Worm (Caenorhabditis elegans) whole organism, L4 larva: ENCODE data around the gene sre-33.

Experiments
- F10B5.3 ChIP-seq: sonication (generic microtip); optimal IDR thresholded peaks from 2 replicates; lab custom pipeline; 2016; ENCODE audit warnings: mild to moderate bottlenecking, missing genetic modification characterization, missing compliant biosample characterization
- F26F4.8 ChIP-seq: fragments of 200-800 bp; sonication (Bioruptor generic); conservative IDR thresholded peaks from 2 replicates; pipeline ENCODE4 v1.3.6; 2022; ENCODE audit warnings: missing genetic modification characterization, missing compliant biosample characterization
- F49E8.2 ChIP-seq: sonication (generic microtip); optimal IDR thresholded peaks from 2 replicates; lab custom pipeline; 2016; ENCODE audit warnings: missing compliant biosample characterization, mild to moderate bottlenecking, missing genetic modification characterization, borderline replicate concordance
- R02D3.7 ChIP-seq: fragments of 150-350 bp; sonication (generic microtip); optimal IDR thresholded peaks from 3 replicates; lab custom pipeline; 2014; ENCODE audit warnings: missing biosample characterization, missing genetic modification characterization
- T26A8.4 ChIP-seq: fragments of 200-800 bp; sonication (Bioruptor generic); IDR thresholded peaks from 2 replicates; pipeline ENCODE4 v1.3.6; 2022; ENCODE audit warnings: missing genetic modification characterization, missing compliant biosample characterization
- Y105C5A.15 ChIP-seq: fragments of 200-800 bp; sonication (Bioruptor generic); IDR thresholded peaks from 2 replicates; pipeline ENCODE4 v1.3.6; 2022; ENCODE audit warnings: missing genetic modification characterization, missing compliant biosample characterization
- Y5F2A.4 ChIP-seq: fragments of 200-800 bp; sonication (Bioruptor generic); optimal IDR thresholded peaks from 2 replicates; lab custom pipeline; 2018; ENCODE audit warnings: mild to moderate bottlenecking, missing genetic modification characterization, missing compliant biosample characterization
- ZK337.2 ChIP-seq: fragments of 200-800 bp; sonication (Bioruptor generic); IDR thresholded peaks from 2 replicates; pipeline ENCODE4 v1.3.6; 2022; ENCODE audit warnings: missing genetic modification reagents, missing genetic modification characterization, missing compliant biosample characterization
- aly-2 ChIP-seq: sonication (generic microtip); optimal IDR thresholded peaks from 2 replicates; lab custom pipeline; 2018; ENCODE audit warnings: missing biosample characterization, missing genetic modification characterization
- arid-1 ChIP-seq: fragments of 200-800 bp; sonication (Bioruptor generic); conservative IDR thresholded peaks from 2 replicates; pipeline ENCODE4 v1.3.6; 2022; ENCODE audit warnings: missing genetic modification reagents, missing genetic modification characterization, missing compliant biosample characterization
- ceh-62 ChIP-seq: sonication (generic microtip); optimal IDR thresholded peaks from 2 replicates; lab custom pipeline; 2017; ENCODE audit warnings: missing biosample characterization, missing genetic modification characterization
- cey-2 ChIP-seq: sonication (generic microtip); optimal IDR thresholded peaks from 3 replicates; lab custom pipeline; 2017; ENCODE audit warnings: missing genetic modification characterization, mild to moderate bottlenecking, missing compliant biosample characterization, antibody characterized with exemption, borderline replicate concordance; ENCODE audit not compliant: insufficient read depth
- dmd-9 ChIP-seq: fragments of 200-800 bp; sonication (Bioruptor generic); IDR thresholded peaks from 2 replicates; pipeline ENCODE4 v1.3.6; 2022; ENCODE audit warnings: missing genetic modification reagents, missing genetic modification characterization, missing compliant biosample characterization
- duxl-1 ChIP-seq: sonication (generic microtip); optimal IDR thresholded peaks from 2 replicates; lab custom pipeline; 2016; ENCODE audit warnings: mild to moderate bottlenecking, missing genetic modification characterization, moderate library complexity, missing compliant biosample characterization; ENCODE audit not compliant: poor library complexity
- dve-1 ChIP-seq: sonication (generic microtip); optimal IDR thresholded peaks from 2 replicates; lab custom pipeline; 2017; ENCODE audit warnings: antibody characterized with exemption, mild to moderate bottlenecking, missing genetic modification characterization, missing compliant biosample characterization; ENCODE audit not compliant: insufficient read depth
- fos-1 ChIP-seq: fragments of 150-350 bp; optimal IDR thresholded peaks from 2 replicates; lab custom pipeline; 2014; ENCODE audit warnings: missing biosample characterization, missing genetic modification characterization
- gei-8 ChIP-seq: fragments of 200-800 bp; sonication (Bioruptor generic); optimal IDR thresholded peaks from 2 replicates; lab custom pipeline; 2018; ENCODE audit warnings: mild to moderate bottlenecking, missing genetic modification characterization, missing compliant biosample characterization
- jun-1 ChIP-seq: fragments of 150-350 bp; optimal IDR thresholded peaks from 2 replicates; lab custom pipeline; 2014; ENCODE audit warnings: missing biosample characterization, missing genetic modification reagents, missing genetic modification characterization
- lim-7 ChIP-seq: fragments of 200-800 bp; sonication (Bioruptor generic); IDR thresholded peaks from 2 replicates; pipeline ENCODE4 v1.3.6; 2022; ENCODE audit warnings: missing genetic modification characterization, missing compliant biosample characterization
- lin-1 ChIP-seq: fragments of 200-800 bp; sonication (Bioruptor generic); IDR thresholded peaks from 2 replicates; pipeline ENCODE4 v1.3.6; 2022; ENCODE audit warnings: missing genetic modification reagents, missing genetic modification characterization, missing compliant biosample characterization
- lin-29 ChIP-seq: fragments of 200-800 bp; sonication (Bioruptor generic); IDR thresholded peaks from 2 replicates; pipeline ENCODE4 v1.3.6; 2022; ENCODE audit warnings: missing genetic modification reagents, missing genetic modification characterization, missing compliant biosample characterization
- lsy-2 ChIP-seq, 2 experiments: fragments of 150-350 bp in 1 of 2; sonication (generic microtip) in 1 of 2; optimal IDR thresholded peaks; 2 replicates each; lab custom pipeline; 2014 to 2017; ENCODE audit warnings: missing biosample characterization in 2 of 2, missing genetic modification characterization in 2 of 2
- mep-1 ChIP-seq: fragments of 150-350 bp; sonication (generic microtip); optimal IDR thresholded peaks from 3 replicates; lab custom pipeline; 2014; ENCODE audit warnings: missing biosample characterization, missing genetic modification characterization
- mes-2 ChIP-seq: sonication (generic microtip); optimal IDR thresholded peaks from 2 replicates; lab custom pipeline; 2016; ENCODE audit warnings: missing genotype, mild to moderate bottlenecking, missing genetic modification characterization, missing compliant biosample characterization; ENCODE audit not compliant: poor library complexity, severe bottlenecking
- mxl-2 ChIP-seq: fragments of 200-800 bp; sonication (Bioruptor generic); conservative IDR thresholded peaks from 2 replicates; pipeline ENCODE4 v1.3.6; 2022; ENCODE audit warnings: missing genetic modification reagents, missing genetic modification characterization, missing compliant biosample characterization
- nhr-10 ChIP-seq: fragments of 150-350 bp; optimal IDR thresholded peaks from 2 replicates; lab custom pipeline; 2014; ENCODE audit warnings: missing biosample characterization, missing genetic modification characterization
- nhr-102 ChIP-seq: sonication (generic microtip); optimal IDR thresholded peaks from 2 replicates; lab custom pipeline; 2016; ENCODE audit warnings: mild to moderate bottlenecking, missing genetic modification characterization, moderate library complexity, missing compliant biosample characterization
- nhr-42 ChIP-seq: fragments of 200-800 bp; sonication (Bioruptor generic); IDR thresholded peaks from 2 replicates; pipeline ENCODE4 v1.3.6; 2022; ENCODE audit warnings: missing genetic modification characterization, missing compliant biosample characterization
- nhr-6 ChIP-seq: fragments of 150-350 bp; optimal IDR thresholded peaks from 2 replicates; lab custom pipeline; 2014; ENCODE audit warnings: missing biosample characterization, missing genetic modification characterization
- rbr-2 ChIP-seq: sonication (generic microtip); optimal IDR thresholded peaks from 2 replicates; lab custom pipeline; 2016; ENCODE audit warnings: missing genotype, missing genetic modification characterization, missing compliant biosample characterization
- spr-1 ChIP-seq: sonication (generic microtip); optimal IDR thresholded peaks from 2 replicates; lab custom pipeline; 2016; ENCODE audit warnings: mild to moderate bottlenecking, missing genetic modification characterization, missing compliant biosample characterization
- spr-3 ChIP-seq: fragments of 200-800 bp; sonication (Bioruptor generic); optimal IDR thresholded peaks from 2 replicates; lab custom pipeline; 2018; ENCODE audit warnings: mild to moderate bottlenecking, missing genetic modification characterization, missing compliant biosample characterization
- tag-97 ChIP-seq: fragments of 200-800 bp; sonication (Bioruptor generic); IDR thresholded peaks from 2 replicates; pipeline ENCODE4 v1.3.6; 2022; ENCODE audit warnings: missing genetic modification characterization, missing compliant biosample characterization
- tra-1 ChIP-seq: fragments of 200-800 bp; sonication (Bioruptor generic); IDR thresholded peaks from 2 replicates; pipeline ENCODE4 v1.3.6; 2022; ENCODE audit warnings: missing genetic modification reagents, missing genetic modification characterization, missing compliant biosample characterization
- unc-39 ChIP-seq: sonication (generic microtip); optimal IDR thresholded peaks from 2 replicates; lab custom pipeline; 2017; ENCODE audit warnings: missing biosample characterization, missing genetic modification characterization
- vab-7 ChIP-seq: fragments of 200-800 bp; sonication (Bioruptor generic); IDR thresholded peaks from 2 replicates; pipeline ENCODE4 v1.3.6; 2022; ENCODE audit warnings: missing genetic modification reagents, missing genetic modification characterization, missing compliant biosample characterization
- zfp-3 ChIP-seq: fragments of 200-800 bp; sonication (Bioruptor generic); conservative IDR thresholded peaks from 2 replicates; pipeline ENCODE4 v1.3.6; 2022; ENCODE audit warnings: missing genetic modification reagents, missing genetic modification characterization, missing compliant biosample characterization
- zip-2 ChIP-seq: fragments of 150-350 bp; optimal IDR thresholded peaks from 2 replicates; lab custom pipeline; 2014; ENCODE audit warnings: missing biosample characterization, missing genetic modification characterization
- ztf-7 ChIP-seq: fragments of 150-350 bp; optimal IDR thresholded peaks from 2 replicates; lab custom pipeline; 2014; ENCODE audit warnings: missing biosample characterization, missing genetic modification characterization

Gene sre-33

ce11 chrII:12448241-12448640 lies 4.9 kb upstream of the sre-33 start, which contains the start of gene srh-27:
srh-27 (plus strand) TSS chrII:12448541.
- TF ChIP-seq F49E8.2 (no peak), mxl-2 (no peak), spr-3 (GFP tag; lab: Kevin White, UChicago) (no peak), aly-2 (tag; lab: Kevin White, UChicago) (no peak), nhr-10 (tag; lab: Kevin White, UChicago) (no peak), mep-1 (tag; lab: Kevin White, UChicago) (no peak), duxl-1 (tag; lab: Kevin White, UChicago) (no peak), T26A8.4 (no peak), cey-2 (tag; lab: Kevin White, UChicago) (no peak), ztf-7 (tag; lab: Kevin White, UChicago) (no peak), unc-39 (no peak), lin-29 (GFP tag; lab: Robert Waterston, UW) (no peak), lsy-2 (tag; optimal IDR thresholded peaks at IDR 0.05; lab: Kevin White, UChicago) (no peak), rbr-2 (tag; lab: Kevin White, UChicago) (no peak), vab-7 (GFP tag; lab: Robert Waterston, UW) (no peak), tag-97 (GFP tag; lab: Robert Waterston, UW) (no peak)

ce11 chrII:12449849-12450248 lies 3.3 kb upstream of the sre-33 start, which contains the start of gene sre-34:
sre-34 (plus strand) TSS chrII:12450149.
- TF ChIP-seq R02D3.7 (tag; lab: Kevin White, UChicago) (no peak), lsy-2 (tag; optimal IDR thresholded peaks at IDR 0.05; lab: Kevin White, UChicago) (no peak), Y105C5A.15 (no peak), tra-1 (GFP tag; lab: Robert Waterston, UW) (no peak), dmd-9 (GFP tag; lab: Robert Waterston, UW) (no peak)

- TF ChIP-seq rbr-2 (tag; lab: Kevin White, UChicago) (no peak), zfp-3 (no peak), nhr-102 (no peak), lim-7 (GFP tag; lab: Robert Waterston, UW) (no peak), fos-1 (no peak), Y5F2A.4 (GFP tag; lab: Kevin White, UChicago) (no peak), unc-39 (no peak), F10B5.3 (tag; lab: Kevin White, UChicago) (no peak), mes-2 (tag; lab: Kevin White, UChicago) (no peak), arid-1 (GFP tag; lab: Robert Waterston, UW) (no peak), zip-2 (no peak), F49E8.2 (no peak), jun-1 (tag; lab: Kevin White, UChicago) (no peak), lin-1 (no peak), dve-1 (tag; lab: Kevin White, UChicago) (no peak)
Measured at ce11 chrII:12456633-12457032, 3.5 kb downstream of the sre-33 start, which contains the start of gene sre-32. sre-32 (minus strand) TSS chrII:12456733.

- no peak for TF ChIP-seq spr-1 (tag; lab: Kevin White, UChicago)
- TF ChIP-seq ZK337.2 (GFP tag; lab: Robert Waterston, UW): no peak
- TF ChIP-seq tra-1 (GFP tag; lab: Robert Waterston, UW): no peak
- no peak for TF ChIP-seq cey-2 (tag; lab: Kevin White, UChicago)
- TF ChIP-seq ceh-62 (tag; lab: Kevin White, UChicago): no peak
- no peak for TF ChIP-seq nhr-6 (tag; lab: Kevin White, UChicago)
- TF ChIP-seq jun-1 (tag; lab: Kevin White, UChicago): no peak
- no peak for TF ChIP-seq F26F4.8 (GFP tag; lab: Robert Waterston, UW)
- TF ChIP-seq nhr-42: no peak
- no peak for TF ChIP-seq duxl-1 (tag; lab: Kevin White, UChicago)
- TF ChIP-seq gei-8: no peak
Measured at ce11 chrII:12457275-12457674, 4.2 kb downstream of the sre-33 start, which contains the start of gene sre-38. sre-38 (plus strand) TSS chrII:12457575.
